Fruit fly (Drosophila melanogaster) whole organism, pupa: ENCODE results near the gene ari-1.

Experiments
- CG10348 ChIP-seq: fragments of 200-800 bp; sonication (Bioruptor generic); IDR thresholded peaks from 2 replicates; pipeline ENCODE4 v1.3.6; 2022; ENCODE audit warnings: missing biosample characterization, missing genetic modification characterization
- CG13204 ChIP-seq: fragments of 200-800 bp; sonication (Bioruptor generic); optimal IDR thresholded peaks from 2 replicates; lab custom pipeline; 2018; ENCODE audit warnings: missing biosample characterization, mild to moderate bottlenecking, missing genetic modification characterization, moderate library complexity
- CG32121 ChIP-seq: fragments of 200-800 bp; sonication (Bioruptor generic); IDR thresholded peaks from 2 replicates; pipeline ENCODE4 v1.3.6; 2022; ENCODE audit warnings: missing biosample characterization, missing genetic modification characterization
- CG8159 ChIP-seq: fragments of 200-800 bp; sonication (Bioruptor generic); optimal IDR thresholded peaks from 3 replicates; lab custom pipeline; 2018; ENCODE audit warnings: missing biosample characterization, mild to moderate bottlenecking, missing genetic modification characterization, moderate library complexity
- EcR ChIP-seq: fragments of 200-800 bp; sonication (Bioruptor generic); optimal IDR thresholded peaks from 3 replicates; lab custom pipeline; 2019; ENCODE audit warnings: missing biosample characterization, missing genetic modification characterization, mild to moderate bottlenecking, moderate library complexity, missing genetic modification reagents
- Pif1B ChIP-seq: fragments of 200-800 bp; sonication (Bioruptor generic); optimal IDR thresholded peaks from 3 replicates; lab custom pipeline; 2016; ENCODE audit warnings: missing biosample characterization, missing genetic modification characterization
- Snoo ChIP-seq: fragments of 200-800 bp; sonication (Bioruptor generic); optimal IDR thresholded peaks from 3 replicates; lab custom pipeline; 2017; ENCODE audit warnings: missing biosample characterization, mild to moderate bottlenecking, missing genetic modification characterization, inconsistent platforms
- fd96Ca ChIP-seq: fragments of 200-800 bp; sonication (Bioruptor generic); IDR thresholded peaks from 3 replicates; pipeline ENCODE4 v1.3.6; 2022; ENCODE audit warnings: missing biosample characterization, missing genetic modification characterization
- gl ChIP-seq: fragments of 200-800 bp; sonication (Bioruptor generic); optimal IDR thresholded peaks from 2 replicates; lab custom pipeline; 2018; ENCODE audit warnings: missing biosample characterization, mild to moderate bottlenecking, missing genetic modification characterization
- rn ChIP-seq: fragments of 200-800 bp; sonication (Bioruptor generic); IDR thresholded peaks from 2 replicates; pipeline ENCODE4 v1.3.6; 2022; ENCODE audit warnings: missing biosample characterization, missing genetic modification characterization

DNA sequence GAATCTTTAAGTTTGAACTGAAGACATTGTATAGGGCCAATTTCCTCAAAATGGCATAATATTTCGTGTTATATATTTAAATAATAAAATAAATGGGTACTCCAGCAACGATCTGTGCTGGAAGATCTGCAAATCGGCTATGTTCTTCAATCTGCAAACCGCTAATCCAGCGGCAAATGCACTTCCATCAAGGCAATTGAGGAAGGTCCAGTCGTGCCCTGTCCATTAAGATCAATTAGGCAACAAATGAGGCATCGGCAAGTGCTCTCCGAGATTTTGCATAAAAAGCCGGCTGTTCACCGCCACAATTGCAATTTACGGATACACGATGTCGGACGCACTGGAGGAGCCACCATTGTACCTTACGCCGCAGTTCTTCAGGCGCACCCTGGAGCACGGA, 34.2 kb downstream of the ari-1 start, which contains the start of gene CG7135:
- no peak for TF ChIP-seq CG8159 (tag; lab: Kevin White, UChicago)
- TF ChIP-seq CG10348: no peak
- no peak for TF ChIP-seq Snoo (tag; lab: Kevin White, UChicago)
- no peak for TF ChIP-seq EcR (GFP tag; lab: Kevin White, UChicago)
- TF ChIP-seq gl (tag; lab: Kevin White, UChicago): no peak
- no peak for TF ChIP-seq fd96Ca (GFP tag; lab: Robert Waterston, UW)
- TF ChIP-seq CG32121 (GFP tag; lab: Robert Waterston, UW): no peak
- TF ChIP-seq Pif1B (GFP tag; lab: Kevin White, UChicago): no peak
- no peak for TF ChIP-seq CG13204 (GFP tag; lab: Kevin White, UChicago)
- no peak for TF ChIP-seq rn (GFP tag; lab: Robert Waterston, UW)
